Fruit fly (Drosophila melanogaster) whole organism, wandering third instar larva: ENCODE results near the gene CG17819.

Experiments
- Abd-B ChIP-seq: fragments of >200 bp; optimal IDR thresholded peaks from 2 replicates; lab custom pipeline; 2017; ENCODE audit warnings: missing biosample characterization, missing genetic modification characterization
- CG32264 ChIP-seq: fragments of 200-800 bp; sonication (Bioruptor generic); optimal IDR thresholded peaks from 2 replicates; lab custom pipeline; 2016; ENCODE audit warnings: missing biosample characterization, missing genetic modification characterization
- CG9705 ChIP-seq: fragments of 200-800 bp; sonication (Bioruptor generic); optimal IDR thresholded peaks from 2 replicates; lab custom pipeline; 2018; ENCODE audit warnings: missing biosample characterization, mild to moderate bottlenecking, missing genetic modification characterization
- CrebA ChIP-seq: fragments of 200-800 bp; sonication (Bioruptor generic); optimal IDR thresholded peaks from 2 replicates; lab custom pipeline; 2016; ENCODE audit warnings: missing biosample characterization, mild to moderate bottlenecking, missing genetic modification characterization, borderline replicate concordance
- Dfd ChIP-seq: fragments of >200 bp; optimal IDR thresholded peaks from 2 replicates; lab custom pipeline; 2017; ENCODE audit warnings: missing biosample characterization, missing genetic modification characterization
- Dif ChIP-seq: fragments of 200-275, 200-300 bp; sonication (Bioruptor generic); optimal IDR thresholded peaks from 2 replicates; lab custom pipeline; 2018; ENCODE audit warnings: missing biosample characterization, missing genetic modification characterization; ENCODE audit not compliant: partially characterized antibody
- GATAd ChIP-seq: sonication (Bioruptor generic); optimal IDR thresholded peaks from 2 replicates; lab custom pipeline; 2016; ENCODE audit warnings: missing biosample characterization, missing genetic modification characterization
- HLH106 ChIP-seq: fragments of 200-800 bp; optimal IDR thresholded peaks from 3 replicates; lab custom pipeline; 2019; ENCODE audit warnings: missing biosample characterization, mild to moderate bottlenecking, missing genetic modification characterization, moderate library complexity
- Hnf4 ChIP-seq: fragments of 200-800 bp; sonication (Bioruptor generic); optimal IDR thresholded peaks from 2 replicates; lab custom pipeline; 2016; ENCODE audit warnings: missing biosample characterization, mild to moderate bottlenecking, missing genetic modification characterization
- Hr78 ChIP-seq: fragments of >200 bp; optimal IDR thresholded peaks from 2 replicates; lab custom pipeline; 2017; ENCODE audit warnings: missing biosample characterization, missing genetic modification characterization
- Hr83 ChIP-seq: fragments of 200-300 bp; sonication (Bioruptor generic); optimal IDR thresholded peaks from 2 replicates; lab custom pipeline; 2016; ENCODE audit warnings: missing biosample characterization, mild to moderate bottlenecking, missing genetic modification characterization, moderate library complexity; ENCODE audit not compliant: poor library complexity, severe bottlenecking
- Jra ChIP-seq: sonication (Bioruptor generic); optimal IDR thresholded peaks from 2 replicates; lab custom pipeline; 2016; ENCODE audit warnings: missing biosample characterization, missing genetic modification characterization
- Mio ChIP-seq: sonication (Bioruptor generic); optimal IDR thresholded peaks from 2 replicates; lab custom pipeline; 2016; ENCODE audit warnings: missing biosample characterization, missing genetic modification characterization
- Myc ChIP-seq: fragments of >200 bp; optimal IDR thresholded peaks from 2 replicates; lab custom pipeline; 2017
- N ChIP-seq: fragments of >200 bp; optimal IDR thresholded peaks from 2 replicates; lab custom pipeline; 2018; ENCODE audit warnings: missing biosample characterization, missing external identifiers, missing genetic modification characterization
- OdsH ChIP-seq: fragments of 200-800 bp; sonication (Bioruptor generic); optimal IDR thresholded peaks from 2 replicates; lab custom pipeline; 2016; ENCODE audit warnings: missing biosample characterization, mild to moderate bottlenecking, missing genetic modification characterization
- Rel ChIP-seq, 2 experiments: fragments of 200-800 bp; sonication (Bioruptor generic) in 1 of 2; optimal IDR thresholded peaks; 2 replicates in 1 of 2; 3 replicates in 1 of 2; lab custom pipeline; 2016 to 2019; ENCODE audit warnings: mild to moderate bottlenecking in 2 of 2, missing biosample characterization in 2 of 2, missing genetic modification characterization in 2 of 2, moderate library complexity in 1 of 2
- Sp1 ChIP-seq: fragments of 200-800 bp; sonication (Bioruptor generic); optimal IDR thresholded peaks from 3 replicates; lab custom pipeline; 2019; ENCODE audit warnings: missing biosample characterization, mild to moderate bottlenecking, missing genetic modification characterization, moderate library complexity
- Vsx2 ChIP-seq: fragments of 200-300, 225-300 bp; sonication (Bioruptor generic); optimal IDR thresholded peaks from 2 replicates; lab custom pipeline; 2018; ENCODE audit warnings: missing biosample characterization, missing genetic modification characterization; ENCODE audit not compliant: partially characterized antibody
- br ChIP-seq: fragments of 200-800 bp; sonication (Bioruptor generic); optimal IDR thresholded peaks from 2 replicates; lab custom pipeline; 2016; ENCODE audit warnings: missing biosample characterization, missing genetic modification characterization
- brk ChIP-seq: fragments of 200-800 bp; sonication (Bioruptor generic); optimal IDR thresholded peaks from 2 replicates; lab custom pipeline; 2016; ENCODE audit warnings: missing biosample characterization, mild to moderate bottlenecking, missing genetic modification characterization
- dl ChIP-seq, 2 experiments: fragments of 175-275, 200-275 bp in 1 of 2; fragments of 200-275 bp in 1 of 2; sonication (Bioruptor generic); optimal IDR thresholded peaks; lab custom pipeline; 2018; ENCODE audit warnings: mild to moderate bottlenecking in 2 of 2, missing biosample characterization in 2 of 2, missing genetic modification characterization in 2 of 2, moderate library complexity in 2 of 2; ENCODE audit not compliant: partially characterized antibody in 2 of 2, insufficient read depth in 1 of 2
- dmrt93B ChIP-seq: fragments of 200-800 bp; sonication (Bioruptor generic); optimal IDR thresholded peaks from 2 replicates; lab custom pipeline; 2018; ENCODE audit warnings: missing biosample characterization, mild to moderate bottlenecking, missing genetic modification characterization
- dsf ChIP-seq: sonication (Bioruptor generic); optimal IDR thresholded peaks from 2 replicates; lab custom pipeline; 2016; ENCODE audit warnings: missing biosample characterization, missing genetic modification characterization, borderline replicate concordance
- ey ChIP-seq: fragments of 200-800 bp; sonication (Bioruptor generic); optimal IDR thresholded peaks from 2 replicates; lab custom pipeline; 2016; ENCODE audit warnings: missing biosample characterization, missing genetic modification characterization
- foxo ChIP-seq, 2 experiments: fragments of 200-800 bp; sonication (Bioruptor generic); optimal IDR thresholded peaks; 2 replicates in 1 of 2; 3 replicates in 1 of 2; lab custom pipeline; 2016 to 2017; ENCODE audit warnings: missing biosample characterization in 2 of 2, missing genetic modification characterization in 2 of 2
- fru ChIP-seq: fragments of 200-800 bp; sonication (Bioruptor generic); optimal IDR thresholded peaks from 3 replicates; lab custom pipeline; 2016; ENCODE audit warnings: missing biosample characterization, mild to moderate bottlenecking, missing genetic modification characterization
- h ChIP-seq: fragments of 200-800 bp; sonication (Bioruptor generic); optimal IDR thresholded peaks from 3 replicates; lab custom pipeline; 2016; ENCODE audit warnings: missing biosample characterization, mild to moderate bottlenecking, missing genetic modification characterization
- jim ChIP-seq: fragments of 175-275, 200-325 bp; sonication (Bioruptor generic); optimal IDR thresholded peaks from 2 replicates; lab custom pipeline; 2016; ENCODE audit warnings: missing biosample characterization, mild to moderate bottlenecking, missing genetic modification characterization
- lola ChIP-seq: fragments of >200 bp; optimal IDR thresholded peaks from 2 replicates; lab custom pipeline; 2017; ENCODE audit warnings: missing biosample characterization, missing genetic modification characterization
- pan ChIP-seq: fragments of >200 bp; optimal IDR thresholded peaks from 2 replicates; lab custom pipeline; 2017
- psq ChIP-seq: fragments of 200-800 bp; sonication (Bioruptor generic); optimal IDR thresholded peaks from 3 replicates; lab custom pipeline; 2017; ENCODE audit warnings: missing biosample characterization, mild to moderate bottlenecking, missing genetic modification characterization, moderate library complexity
- rgr ChIP-seq: fragments of 200-800 bp; sonication (Bioruptor generic); optimal IDR thresholded peaks from 3 replicates; lab custom pipeline; 2016; ENCODE audit warnings: missing biosample characterization, mild to moderate bottlenecking, missing genetic modification characterization
- sage ChIP-seq: fragments of 200-800 bp; sonication (Bioruptor generic); optimal IDR thresholded peaks from 2 replicates; lab custom pipeline; 2016; ENCODE audit warnings: missing biosample characterization, mild to moderate bottlenecking, missing genetic modification characterization
- sv ChIP-seq: fragments of 200-800 bp; sonication (Bioruptor generic); optimal IDR thresholded peaks from 3 replicates; lab custom pipeline; 2016; ENCODE audit warnings: missing biosample characterization, missing genetic modification characterization
- tai ChIP-seq: sonication (Bioruptor generic); optimal IDR thresholded peaks from 2 replicates; lab custom pipeline; 2016; ENCODE audit warnings: missing biosample characterization, missing genetic modification characterization
- usp ChIP-seq: fragments of >200 bp; optimal IDR thresholded peaks from 2 replicates; lab custom pipeline; 2017; ENCODE audit warnings: missing biosample characterization, missing genetic modification characterization
- woc ChIP-seq: sonication (Bioruptor generic); optimal IDR thresholded peaks from 2 replicates; lab custom pipeline; 2016; ENCODE audit warnings: missing biosample characterization, mild to moderate bottlenecking, missing genetic modification characterization

The CG17819 gene

dm6 chr3R:21839636-21840035 lies 45.7 kb downstream of the CG17819 start:
- TF ChIP-seq Sp1 (GFP tag; lab: Kevin White, UChicago) (peak; percentile 70), br (GFP tag; lab: Kevin White, UChicago) (no peak), h (GFP tag; lab: Kevin White, UChicago) (no peak), dsf (GFP tag; lab: Kevin White, UChicago) (no peak), Hr78 (GFP tag; lab: Kevin White, UChicago) (no peak), tai (GFP tag; lab: Kevin White, UChicago) (no peak), CrebA (GFP tag; lab: Kevin White, UChicago) (no peak), Mio (GFP tag; lab: Kevin White, UChicago) (no peak), pan (lab: Kevin White, UChicago) (no peak), N (GFP tag; lab: Kevin White, UChicago) (no peak), Vsx2 (no peak), GATAd (GFP tag; lab: Kevin White, UChicago) (no peak), HLH106 (tag; lab: Kevin White, UChicago) (peak; percentile 64), rgr (GFP tag; lab: Kevin White, UChicago) (peak; percentile 32), Jra (no peak), jim (GFP tag; lab: Kevin White, UChicago) (no peak), fru (GFP tag; lab: Kevin White, UChicago) (no peak), Dif (GFP tag; lab: Kevin White, UChicago) (no peak), brk (GFP tag; lab: Kevin White, UChicago) (no peak), Abd-B (no peak), CG32264 (GFP tag; lab: Kevin White, UChicago) (no peak), sage (no peak), Myc (lab: Kevin White, UChicago) (no peak), Hnf4 (GFP tag; lab: Kevin White, UChicago) (peak; percentile 27), Rel (GFP tag; optimal IDR thresholded peaks at IDR 0.05; lab: Kevin White, UChicago) (no peak), Rel (tag; optimal IDR thresholded peaks at IDR 0.05; lab: Kevin White, UChicago) (no peak), sv (GFP tag; lab: Kevin White, UChicago) (no peak), psq (peak; percentile 4), OdsH (peak; percentile 19), dmrt93B (GFP tag; lab: Kevin White, UChicago) (no peak), foxo (GFP tag; optimal IDR thresholded peaks at IDR 0.05; lab: Kevin White, UChicago) (peak in 1 of 2 experiments; percentile 42), Dfd (no peak), lola (GFP tag; lab: Kevin White, UChicago) (no peak), usp (GFP tag; lab: Kevin White, UChicago) (no peak), dl (GFP tag; optimal IDR thresholded peaks at IDR 0.05; lab: Kevin White, UChicago; ENCODE audit: insufficient read depth in 1 of 2, partially characterized antibody in 2 of 2) (no peak), CG9705 (no peak), Hr83 (GFP tag; lab: Kevin White, UChicago) (no peak)
- TF ChIP-seq, all 38 proteins: peak for 7

- peak; percentile 29 for TF ChIP-seq CG32264 (GFP tag; lab: Kevin White, UChicago)
- peak; percentile 85 for TF ChIP-seq h (GFP tag; lab: Kevin White, UChicago)
- no peak for TF ChIP-seq Dif (GFP tag; lab: Kevin White, UChicago)
- TF ChIP-seq sage, result peak; percentile 23
- no peak for TF ChIP-seq Abd-B
- no peak for TF ChIP-seq Hr78 (GFP tag; lab: Kevin White, UChicago)
- TF ChIP-seq dl (GFP tag; optimal IDR thresholded peaks at IDR 0.05; lab: Kevin White, UChicago; ENCODE audit: insufficient read depth in 1 of 2, partially characterized antibody in 2 of 2), result no peak
- no peak for TF ChIP-seq lola (GFP tag; lab: Kevin White, UChicago)
- TF ChIP-seq jim (GFP tag; lab: Kevin White, UChicago), result no peak
- peak; percentile 89 for TF ChIP-seq Sp1 (GFP tag; lab: Kevin White, UChicago)
- no peak for TF ChIP-seq GATAd (GFP tag; lab: Kevin White, UChicago)
- TF ChIP-seq Vsx2, result no peak
- TF ChIP-seq pan (lab: Kevin White, UChicago), result no peak
- peak; percentile 84 for TF ChIP-seq woc (GFP tag; lab: Kevin White, UChicago)
- no peak for TF ChIP-seq usp (GFP tag; lab: Kevin White, UChicago)
- TF ChIP-seq CrebA (GFP tag; lab: Kevin White, UChicago), result no peak
- no peak for TF ChIP-seq sv (GFP tag; lab: Kevin White, UChicago)
- TF ChIP-seq rgr (GFP tag; lab: Kevin White, UChicago), result peak; percentile 83
- TF ChIP-seq Hr83 (GFP tag; lab: Kevin White, UChicago), result no peak
- TF ChIP-seq fru (GFP tag; lab: Kevin White, UChicago), result peak; percentile 90
- TF ChIP-seq HLH106 (tag; lab: Kevin White, UChicago), result peak; percentile 79
- TF ChIP-seq Dfd, result no peak
- peak; percentile 20 for TF ChIP-seq dsf (GFP tag; lab: Kevin White, UChicago)
- TF ChIP-seq brk (GFP tag; lab: Kevin White, UChicago), result no peak
- TF ChIP-seq Hnf4 (GFP tag; lab: Kevin White, UChicago), result peak; percentile 71
- TF ChIP-seq tai (GFP tag; lab: Kevin White, UChicago), result peak; percentile 78
- peak; percentile 73 for TF ChIP-seq psq
- TF ChIP-seq OdsH, result peak; percentile 80
- TF ChIP-seq dmrt93B (GFP tag; lab: Kevin White, UChicago), result peak; percentile 66
- TF ChIP-seq foxo (GFP tag; optimal IDR thresholded peaks at IDR 0.05; lab: Kevin White, UChicago), result peak; percentile 48 to 88
- no peak for TF ChIP-seq Mio (GFP tag; lab: Kevin White, UChicago)
- TF ChIP-seq Myc (lab: Kevin White, UChicago), result no peak
- peak; percentile 73 for TF ChIP-seq Jra
- TF ChIP-seq ey (GFP tag; lab: Kevin White, UChicago), result peak; percentile 88
- TF ChIP-seq Rel (GFP tag; optimal IDR thresholded peaks at IDR 0.05; lab: Kevin White, UChicago), result peak; percentile 26
- no peak for TF ChIP-seq Rel (tag; optimal IDR thresholded peaks at IDR 0.05; lab: Kevin White, UChicago)
- peak; percentile 82 for TF ChIP-seq br (GFP tag; lab: Kevin White, UChicago)
- TF ChIP-seq N (GFP tag; lab: Kevin White, UChicago), result no peak
- peak; percentile 58 for TF ChIP-seq CG9705
- TF ChIP-seq, all 38 proteins: peak for 20
Measured at dm6 chr3R:21838505-21838956, 46.8 kb downstream of the CG17819 start.
